Fruit fly (Drosophila melanogaster): ENCODE data around the gene spdi.

- no peak for TF ChIP-seq nmo (GFP tag; optimal IDR thresholded peaks at IDR 0.05)
- no peak for TF ChIP-seq chm (GFP tag; IDR thresholded peaks at IDR 0.05)
- TF ChIP-seq Sox102F (GFP tag; optimal IDR thresholded peaks at IDR 0.05): no peak
Observed at dm6 chrX:656380-656925, 36.5 kb upstream of the spdi start.
